Worm (Caenorhabditis elegans) whole organism, midembryonic: ENCODE data around the gene C02F5.12.

Experiments used
- T22C8.4 ChIP-seq: fragments of 200-800 bp; sonication (Bioruptor generic); IDR thresholded peaks from 2 replicates; pipeline ENCODE4 v1.3.6; 2022; ENCODE audit warnings: missing genetic modification characterization, missing compliant biosample characterization
- cog-1 ChIP-seq: sonication (generic microtip); optimal IDR thresholded peaks from 2 replicates; lab custom pipeline; 2016; ENCODE audit warnings: missing genetic modification characterization, missing compliant biosample characterization
- flt-1 ChIP-seq: fragments of 200-800 bp; sonication (Bioruptor generic); IDR thresholded peaks from 2 replicates; pipeline ENCODE4 v1.3.6; 2022; ENCODE audit warnings: missing genetic modification characterization, missing compliant biosample characterization
- klf-2 ChIP-seq: fragments of 200-800 bp; sonication (Bioruptor generic); conservative IDR thresholded peaks from 2 replicates; pipeline ENCODE4 v1.3.6; 2022; ENCODE audit warnings: missing genetic modification reagents, missing genetic modification characterization, missing compliant biosample characterization
- med-1 ChIP-seq: sonication (generic microtip); optimal IDR thresholded peaks from 2 replicates; lab custom pipeline; 2017; ENCODE audit warnings: missing genetic modification characterization, mild to moderate bottlenecking, missing compliant biosample characterization, antibody characterized with exemption, missing genetic modification reagents; ENCODE audit not compliant: insufficient read depth
- ref-1 ChIP-seq: fragments of 200-800 bp; sonication (Bioruptor generic); conservative IDR thresholded peaks from 2 replicates; pipeline ENCODE4 v1.3.6; 2022; ENCODE audit warnings: missing genetic modification reagents, missing genetic modification characterization, missing compliant biosample characterization
- tab-1 ChIP-seq: fragments of 200-800 bp; sonication (Bioruptor generic); IDR thresholded peaks from 2 replicates; pipeline ENCODE4 v1.3.6; 2022; ENCODE audit warnings: missing genetic modification characterization, missing compliant biosample characterization
- ztf-23 ChIP-seq: fragments of 200-800 bp; sonication (Bioruptor generic); IDR thresholded peaks from 2 replicates; pipeline ENCODE4 v1.3.6; 2022; ENCODE audit warnings: missing genetic modification reagents, missing genetic modification characterization, missing compliant biosample characterization
- ztf-29 ChIP-seq: fragments of 200-800 bp; sonication (Bioruptor generic); IDR thresholded peaks from 2 replicates; pipeline ENCODE4 v1.3.6; 2022; ENCODE audit warnings: missing genetic modification reagents, missing genetic modification characterization, missing compliant biosample characterization

DNA sequence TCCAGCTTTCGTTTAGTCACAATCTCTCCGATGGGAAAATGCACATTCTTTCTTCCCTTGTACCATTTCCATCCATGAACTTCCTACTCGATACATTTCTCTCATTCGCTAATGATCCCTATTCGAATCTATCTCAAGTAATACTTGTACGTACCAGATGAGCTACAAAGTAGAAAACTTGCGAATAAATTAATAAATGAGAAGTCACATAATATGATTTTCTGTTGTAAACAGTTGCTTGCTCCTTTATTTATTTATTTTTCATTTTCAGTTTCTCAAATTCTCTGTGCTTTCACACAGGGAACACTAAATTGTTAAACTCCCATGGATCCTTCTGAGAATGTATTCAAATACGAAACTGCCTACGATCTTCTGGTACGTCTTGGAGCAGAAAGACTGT, 16.7 kb downstream of the C02F5.12 start, which contains the start of gene rfs-1:
- TF ChIP-seq klf-2 (GFP tag; lab: Robert Waterston, UW) (no peak), T22C8.4 (GFP tag; lab: Robert Waterston, UW) (no peak), ref-1 (no peak), flt-1 (no peak), tab-1 (GFP tag; lab: Robert Waterston, UW) (no peak), med-1 (GFP tag; lab: Kevin White, UChicago) (no peak), ztf-23 (no peak), ztf-29 (GFP tag; lab: Robert Waterston, UW) (no peak), cog-1 (tag; lab: Kevin White, UChicago) (no peak)
